Worm (Caenorhabditis elegans) whole organism, L3 larva: ENCODE results near the gene sru-7.

Source experiments
- elt-2 ChIP-seq: sonication (generic microtip); optimal IDR thresholded peaks from 2 replicates; lab custom pipeline; 2016; ENCODE audit warnings: missing genetic modification reagents, mild to moderate bottlenecking, missing genetic modification characterization, missing compliant biosample characterization
- nhr-11 ChIP-seq: fragments of 150-350 bp; optimal IDR thresholded peaks from 2 replicates; lab custom pipeline; 2014; ENCODE audit warnings: missing biosample characterization, missing genetic modification characterization
- nhr-12 ChIP-seq: fragments of 150-350 bp; optimal IDR thresholded peaks from 2 replicates; lab custom pipeline; 2014; ENCODE audit warnings: missing biosample characterization, missing genetic modification characterization

DNA sequence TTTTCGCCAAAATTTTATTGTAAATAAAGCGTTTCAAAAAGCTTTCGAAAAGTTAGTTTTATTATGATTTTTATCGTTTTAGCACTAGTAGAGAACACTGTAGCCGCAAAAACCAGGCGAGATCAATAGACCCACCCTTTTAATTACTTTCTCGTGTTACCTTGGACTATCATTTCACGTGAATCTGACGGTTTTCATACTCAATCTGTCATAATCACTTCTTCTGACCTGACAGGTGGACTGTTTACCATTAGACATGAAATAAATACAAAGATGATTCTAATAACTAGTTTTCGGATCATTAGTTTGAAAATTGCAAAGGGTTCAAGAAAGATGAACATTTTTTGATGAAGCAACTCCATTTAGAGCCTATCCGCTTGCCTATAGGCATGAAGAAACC, 29.3 kb upstream of the sru-7 start:
- TF ChIP-seq nhr-11 (tag; lab: Kevin White, UChicago), result no peak
- TF ChIP-seq elt-2, result no peak
- no peak for TF ChIP-seq nhr-12 (tag; lab: Kevin White, UChicago)
